Worm (Caenorhabditis elegans): ENCODE data around the gene hlh-8.
A peak's percentile ranks its signal among the peaks of the same experiment; 100 is the strongest.

The hlh-8 gene

ce11 chrX:8089266-8089909 is 26.9 kb upstream of the hlh-8 start (continued):
- TF ChIP-seq pqm-1 (tag; optimal IDR thresholded peaks at IDR 0.05) (no peak), skn-1 (tag; optimal IDR thresholded peaks at IDR 0.05) (no peak), aha-1 (tag; optimal IDR thresholded peaks at IDR 0.05) (no peak), sptf-1 (tag; optimal IDR thresholded peaks at IDR 0.05) (no peak), blmp-1 (tag; optimal IDR thresholded peaks at IDR 0.05) (peak; percentile 44), fkh-4 (tag; optimal IDR thresholded peaks at IDR 0.05; ENCODE audit: borderline replicate concordance) (no peak), nhr-19 (GFP tag; conservative IDR thresholded peaks at IDR 0.05) (no peak; the same call in 1 of the 2 replicates), alr-1 (tag; optimal IDR thresholded peaks at IDR 0.05; ENCODE audit: borderline replicate concordance) (no peak), sup-37 (GFP tag; optimal IDR thresholded peaks at IDR 0.05) (no peak), lin-15B (tag; optimal IDR thresholded peaks at IDR 0.05) (no peak), lin-35 (GFP tag; optimal IDR thresholded peaks at IDR 0.05) (peak in 1 of 2 experiments; percentile 15), fos-1 (tag; optimal IDR thresholded peaks at IDR 0.05) (no peak), nhr-47 (tag; optimal IDR thresholded peaks at IDR 0.05) (no peak), C34B4.2 (tag; optimal IDR thresholded peaks at IDR 0.05) (no peak), ceh-88 (GFP tag; IDR thresholded peaks at IDR 0.05) (no peak), dpl-1 (GFP tag; optimal IDR thresholded peaks at IDR 0.05) (peak in 1 of 3 experiments; percentile 2), egl-27 (tag; optimal IDR thresholded peaks at IDR 0.05) (no peak), nhr-20 (tag; optimal IDR thresholded peaks at IDR 0.05) (no peak), fkh-10 (GFP tag; optimal IDR thresholded peaks at IDR 0.05) (no peak), xbp-1 (tag; optimal IDR thresholded peaks at IDR 0.05) (no peak), efl-3 (GFP tag; optimal IDR thresholded peaks at IDR 0.05) (no peak), pax-3 (tag; optimal IDR thresholded peaks at IDR 0.05) (no peak), nhr-77 (tag; optimal IDR thresholded peaks at IDR 0.05) (no peak), zag-1 (tag; optimal IDR thresholded peaks at IDR 0.05) (no peak), nhr-90 (tag; optimal IDR thresholded peaks at IDR 0.05; ENCODE audit: poor library complexity) (peak; percentile 15), unc-86 (tag; optimal IDR thresholded peaks at IDR 0.05) (no peak), hlh-17 (GFP tag; optimal IDR thresholded peaks at IDR 0.05; ENCODE audit: borderline replicate concordance) (no peak), lin-39 (tag; optimal IDR thresholded peaks at IDR 0.05) (no peak), lin-13 (GFP tag; optimal IDR thresholded peaks at IDR 0.05) (no peak), mdl-1 (tag; optimal IDR thresholded peaks at IDR 0.05) (no peak), snu-23 (GFP tag; optimal IDR thresholded peaks at IDR 0.05) (peak; percentile 24), egl-13 (tag; optimal IDR thresholded peaks at IDR 0.05) (no peak), sox-4 (tag; optimal IDR thresholded peaks at IDR 0.05) (no peak), nhr-76 (tag; optimal IDR thresholded peaks at IDR 0.05) (no peak), unc-130 (tag; optimal IDR thresholded peaks at IDR 0.05) (no peak), C16A3.4 (tag; optimal IDR thresholded peaks at IDR 0.05) (no peak), efl-1 (optimal IDR thresholded peaks at IDR 0.05) (no peak), efl-1 (GFP tag; optimal IDR thresholded peaks at IDR 0.05 in 1 of 2) (peak; percentile 12 to 69), unc-30 (tag; optimal IDR thresholded peaks at IDR 0.05) (no peak), ceh-82 (tag; optimal IDR thresholded peaks at IDR 0.05) (no peak), vab-15 (tag; optimal IDR thresholded peaks at IDR 0.05) (no peak), snpc-4 (tag; optimal IDR thresholded peaks at IDR 0.05) (no peak), lin-14 (GFP tag; optimal IDR thresholded peaks at IDR 0.05) (peak; percentile 43), isw-1 (GFP tag; IDR thresholded peaks at IDR 0.05) (no peak)

ce11 chrX:8089916-8090315 is 26.3 kb upstream of the hlh-8 start:
- TF ChIP-seq snpc-4 (tag; optimal IDR thresholded peaks at IDR 0.05) = no peak
- peak; percentile 14 to 52 for TF ChIP-seq lsy-2 (tag; optimal IDR thresholded peaks at IDR 0.05)
- TF ChIP-seq sup-37 (GFP tag; optimal IDR thresholded peaks at IDR 0.05) = no peak
- peak; percentile 1 for TF ChIP-seq swsn-7 (tag; optimal IDR thresholded peaks at IDR 0.05)
- TF ChIP-seq nhr-20 (tag; optimal IDR thresholded peaks at IDR 0.05) = peak; percentile 73
- TF ChIP-seq nhr-85 (tag) = peak; percentile 73
- TF ChIP-seq nhr-11 (tag; optimal IDR thresholded peaks at IDR 0.05) = peak; percentile 31
- TF ChIP-seq elt-2 (tag; optimal IDR thresholded peaks at IDR 0.05) = peak; percentile 8
- TF ChIP-seq lin-39 (tag; optimal IDR thresholded peaks at IDR 0.05) = no peak
- no peak for TF ChIP-seq unc-130 (tag; optimal IDR thresholded peaks at IDR 0.05)
- TF ChIP-seq nhr-237 (tag; optimal IDR thresholded peaks at IDR 0.05) = no peak
- TF ChIP-seq rnt-1 (tag; optimal IDR thresholded peaks at IDR 0.05) = peak; percentile 11
- TF ChIP-seq isw-1 (GFP tag; IDR thresholded peaks at IDR 0.05) = no peak
- TF ChIP-seq ets-5 (GFP tag; IDR thresholded peaks at IDR 0.05) = no peak
- TF ChIP-seq egl-27 (tag; optimal IDR thresholded peaks at IDR 0.05) = no peak
- no peak for TF ChIP-seq aha-1 (tag; optimal IDR thresholded peaks at IDR 0.05)
- TF ChIP-seq nhr-19 (GFP tag; conservative IDR thresholded peaks at IDR 0.05) = peak; percentile 38
- TF ChIP-seq ceh-88 (GFP tag; IDR thresholded peaks at IDR 0.05) = no peak
- no peak for TF ChIP-seq zag-1 (tag; optimal IDR thresholded peaks at IDR 0.05)
- peak in 1 of 2 experiments; percentile 49 for TF ChIP-seq lin-35 (GFP tag; optimal IDR thresholded peaks at IDR 0.05)
- peak; percentile 19 for TF ChIP-seq vab-15 (tag; optimal IDR thresholded peaks at IDR 0.05)

Measured in whole organism, L1 larva.